Worm (Caenorhabditis elegans) whole organism, late embryonic: ENCODE data around the gene fmo-1.

Experiments
- pax-1 ChIP-seq: fragments of 150-350 bp; optimal IDR thresholded peaks from 2 replicates; lab custom pipeline; 2014; ENCODE audit warnings: missing biosample characterization, missing genetic modification characterization

Gene fmo-1

ce11 chrIV:10711729-10712128 lies 50.1 kb downstream of the fmo-1 start, which contains the start of gene glb-21:
glb-21 (minus strand) TSS chrIV:10711794.
- no peak for TF ChIP-seq pax-1
